Worm (Caenorhabditis elegans) whole organism, early embryonic: ENCODE measurements around the gene rsp-7.

ENCODE experiments used
- B0310.2 ChIP-seq: sonication (generic microtip); optimal IDR thresholded peaks from 2 replicates; lab custom pipeline; 2016; ENCODE audit warnings: mild to moderate bottlenecking, missing genetic modification characterization, missing compliant biosample characterization
- F13C5.2 ChIP-seq: sonication (generic microtip); optimal IDR thresholded peaks from 2 replicates; lab custom pipeline; 2017; ENCODE audit warnings: mild to moderate bottlenecking, missing genetic modification characterization, inconsistent platforms, missing compliant biosample characterization
- aly-1 ChIP-seq: sonication (generic microtip); optimal IDR thresholded peaks from 2 replicates; lab custom pipeline; 2016; ENCODE audit warnings: missing genetic modification characterization, missing compliant biosample characterization
- ama-1 ChIP-seq: fragments of 150-350 bp; optimal IDR thresholded peaks from 2 replicates; lab custom pipeline; 2014
- ceh-13 ChIP-seq: fragments of 200-800 bp; sonication (Bioruptor generic); optimal IDR thresholded peaks from 2 replicates; lab custom pipeline; 2018; ENCODE audit warnings: mild to moderate bottlenecking, missing genetic modification characterization, missing compliant biosample characterization
- ceh-36 ChIP-seq: sonication (generic microtip); optimal IDR thresholded peaks from 2 replicates; lab custom pipeline; 2016; ENCODE audit warnings: missing genetic modification characterization, inconsistent platforms, missing compliant biosample characterization
- ets-7 ChIP-seq: sonication (generic microtip); optimal IDR thresholded peaks from 2 replicates; lab custom pipeline; 2016; ENCODE audit warnings: missing genotype, missing genetic modification characterization, missing compliant biosample characterization
- flt-1 ChIP-seq: fragments of 200-800 bp; sonication (Bioruptor generic); IDR thresholded peaks from 2 replicates; pipeline ENCODE4 v1.3.6; 2022; ENCODE audit warnings: missing genetic modification characterization, missing compliant biosample characterization
- hmbx-1 ChIP-seq: sonication (generic microtip); optimal IDR thresholded peaks from 2 replicates; lab custom pipeline; 2016; ENCODE audit warnings: mild to moderate bottlenecking, missing genetic modification characterization, missing compliant biosample characterization
- hmg-4 ChIP-seq: fragments of 200-800 bp; sonication (Bioruptor generic); optimal IDR thresholded peaks from 2 replicates; lab custom pipeline; 2018; ENCODE audit warnings: mild to moderate bottlenecking, missing genetic modification characterization, missing compliant biosample characterization
- hnd-1 ChIP-seq: sonication (generic microtip); optimal IDR thresholded peaks from 2 replicates; lab custom pipeline; 2016; ENCODE audit warnings: missing genetic modification characterization, missing compliant biosample characterization
- pes-1 ChIP-seq: fragments of 200-800 bp; sonication (Bioruptor generic); IDR thresholded peaks from 2 replicates; pipeline ENCODE4 v1.3.6; 2022; ENCODE audit warnings: missing genetic modification reagents, missing genetic modification characterization, missing compliant biosample characterization
- scrt-1 ChIP-seq: fragments of 200-800 bp; sonication (Bioruptor generic); IDR thresholded peaks from 2 replicates; pipeline ENCODE4 v1.3.6; 2022; ENCODE audit warnings: missing genetic modification characterization, missing compliant biosample characterization
- sea-1 ChIP-seq: fragments of 200-800 bp; sonication (Bioruptor generic); conservative IDR thresholded peaks from 2 replicates; pipeline ENCODE4 v1.3.6; 2022; ENCODE audit warnings: missing genetic modification characterization, missing compliant biosample characterization
- tbx-11 ChIP-seq: fragments of 200-800 bp; sonication (Bioruptor generic); IDR thresholded peaks from 2 replicates; pipeline ENCODE4 v1.3.6; 2022; ENCODE audit warnings: missing genetic modification characterization, missing compliant biosample characterization
- tbx-37 ChIP-seq: fragments of 200-800 bp; sonication (Bioruptor generic); conservative IDR thresholded peaks from 2 replicates; pipeline ENCODE4 v1.3.6; 2022; ENCODE audit warnings: missing genetic modification reagents, missing genetic modification characterization, missing compliant biosample characterization
- tra-4 ChIP-seq: sonication (generic microtip); optimal IDR thresholded peaks from 2 replicates; lab custom pipeline; 2017; ENCODE audit warnings: missing genetic modification characterization, missing compliant biosample characterization

Gene rsp-7

DNA sequence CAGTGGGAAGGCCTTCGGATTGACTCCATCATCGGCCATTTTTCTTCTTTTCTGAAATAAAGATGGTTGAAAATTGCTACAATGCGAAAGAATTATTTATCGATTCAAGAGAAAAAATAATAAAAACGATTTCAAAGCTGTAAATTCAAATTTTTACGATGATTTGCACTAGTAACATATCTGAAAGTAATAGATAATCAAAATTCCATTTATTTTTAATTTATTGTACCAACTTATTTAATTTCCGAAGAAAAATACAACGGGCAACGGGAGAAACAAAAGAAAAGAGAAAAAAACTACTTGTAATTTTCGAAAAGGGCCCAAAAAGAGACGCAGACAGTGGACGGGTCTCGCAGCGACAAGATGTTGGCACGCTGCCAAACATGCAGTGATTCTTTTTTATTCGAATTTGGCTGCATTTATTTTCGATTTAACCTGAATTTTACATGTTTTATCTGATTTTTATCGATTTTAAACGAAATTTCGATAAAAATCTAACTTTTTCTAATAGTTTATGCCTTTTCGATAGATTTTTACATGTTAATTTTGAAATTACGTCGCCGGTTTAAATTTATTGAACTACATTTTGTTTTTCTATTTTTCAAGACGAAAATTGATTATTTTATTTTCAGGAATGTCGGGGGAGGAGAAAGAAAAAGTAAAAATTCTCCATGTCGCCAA, at the start of gene rsp-7, which contains the start of gene snu-13:
Gene rsp-7 (plus strand): TSS at position 631 of the 681 bp plus-strand sequence.
Gene snu-13 (minus strand): TSS at position 51 of the 681 bp plus-strand sequence.
- no peak for TF ChIP-seq hnd-1 (tag; lab: Kevin White, UChicago)
- no peak for TF ChIP-seq ama-1
- no peak for TF ChIP-seq tbx-37
- TF ChIP-seq B0310.2 (tag; lab: Kevin White, UChicago): no peak
- no peak for TF ChIP-seq ets-7 (tag; lab: Kevin White, UChicago)
- TF ChIP-seq hmbx-1 (tag; lab: Kevin White, UChicago): no peak
- TF ChIP-seq pes-1 (GFP tag; lab: Robert Waterston, UW): no peak
- TF ChIP-seq aly-1 (tag; lab: Kevin White, UChicago): no peak
- no peak for TF ChIP-seq ceh-36

DNA sequence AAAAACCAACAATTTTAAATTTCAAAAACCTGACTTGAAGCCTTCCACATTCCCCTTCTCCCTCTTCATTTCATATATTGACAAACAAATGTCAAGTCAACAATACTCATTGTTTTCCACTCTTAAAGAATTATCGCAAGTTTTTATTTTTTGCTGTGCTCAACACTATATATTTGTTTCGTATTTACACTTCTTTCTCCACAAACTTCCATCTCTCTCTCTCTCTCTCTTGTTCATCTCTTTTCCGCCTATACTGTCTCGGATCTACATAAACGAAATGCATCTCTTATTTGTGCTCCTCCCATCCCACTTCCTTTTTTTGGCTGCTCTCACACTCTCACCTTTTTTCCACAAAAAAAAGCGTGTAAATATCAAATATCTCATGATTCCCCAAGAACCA, 46.3 kb upstream of the rsp-7 start, which contains the start of gene C14A4.12:
Gene C14A4.12 (plus strand): TSS at position 301 of the 400 bp plus-strand sequence.
- TF ChIP-seq ceh-36 (no peak), ceh-13 (GFP tag; lab: Kevin White, UChicago) (no peak)

DNA sequence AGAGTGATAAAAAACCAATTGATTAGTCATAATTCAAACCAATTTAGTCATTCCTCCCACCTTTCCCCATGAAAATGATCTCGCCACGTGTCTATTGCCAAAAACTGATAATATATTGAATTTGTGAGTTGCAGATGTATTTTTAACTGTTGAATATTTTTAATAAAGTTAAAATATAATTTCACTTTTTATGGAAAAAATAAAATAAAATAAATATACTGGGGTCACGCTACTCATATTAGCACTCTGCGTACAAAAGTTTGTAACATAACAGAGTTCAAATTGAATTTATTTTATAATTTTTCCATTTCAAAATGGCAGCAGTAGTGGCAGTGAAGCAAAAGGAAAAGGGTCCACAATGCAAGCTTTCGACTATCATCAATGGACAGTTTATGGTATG, 40.8 kb upstream of the rsp-7 start, which contains the start of gene C14A4.13:
Gene C14A4.13 (plus strand): TSS at position 301 of the 400 bp plus-strand sequence.
- TF ChIP-seq tra-4 (tag; lab: Kevin White, UChicago) (no peak), flt-1 (GFP tag; lab: Robert Waterston, UW) (no peak), ama-1 (no peak), hmg-4 (GFP tag; lab: Kevin White, UChicago) (no peak), scrt-1 (GFP tag; lab: Robert Waterston, UW) (no peak)

DNA sequence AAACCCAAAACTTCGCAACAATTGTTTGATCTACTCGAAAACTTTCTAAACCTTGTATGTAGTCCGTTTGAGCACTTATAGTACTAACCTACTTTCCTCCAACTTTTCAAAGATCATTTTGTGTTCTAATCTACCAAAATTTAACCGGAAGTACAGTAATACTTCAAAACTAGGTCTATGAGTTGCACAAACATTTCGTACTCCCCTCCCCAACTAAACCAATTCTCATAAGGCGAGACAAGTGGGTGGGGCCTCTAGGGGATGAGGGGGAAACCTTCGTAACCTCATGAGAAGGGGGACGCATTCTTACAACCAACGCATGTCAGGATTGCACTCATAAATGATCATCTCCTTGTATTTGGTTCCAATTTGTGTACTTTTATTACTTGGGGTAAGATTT, 37.0 kb upstream of the rsp-7 start, which contains the start of gene cutl-9:
Gene cutl-9 (plus strand): TSS at position 301 of the 400 bp plus-strand sequence.
- TF ChIP-seq hmbx-1 (tag; lab: Kevin White, UChicago): no peak
- TF ChIP-seq flt-1 (GFP tag; lab: Robert Waterston, UW): no peak
- no peak for TF ChIP-seq aly-1 (tag; lab: Kevin White, UChicago)
- no peak for TF ChIP-seq tbx-37
- TF ChIP-seq hmg-4 (GFP tag; lab: Kevin White, UChicago): no peak
- no peak for TF ChIP-seq ceh-13 (GFP tag; lab: Kevin White, UChicago)
- TF ChIP-seq ceh-36: no peak
- TF ChIP-seq ets-7 (tag; lab: Kevin White, UChicago): no peak
- TF ChIP-seq tra-4 (tag; lab: Kevin White, UChicago): no peak
- TF ChIP-seq tbx-11: no peak
- TF ChIP-seq ama-1: no peak
- TF ChIP-seq F13C5.2 (tag; lab: Kevin White, UChicago): no peak

DNA sequence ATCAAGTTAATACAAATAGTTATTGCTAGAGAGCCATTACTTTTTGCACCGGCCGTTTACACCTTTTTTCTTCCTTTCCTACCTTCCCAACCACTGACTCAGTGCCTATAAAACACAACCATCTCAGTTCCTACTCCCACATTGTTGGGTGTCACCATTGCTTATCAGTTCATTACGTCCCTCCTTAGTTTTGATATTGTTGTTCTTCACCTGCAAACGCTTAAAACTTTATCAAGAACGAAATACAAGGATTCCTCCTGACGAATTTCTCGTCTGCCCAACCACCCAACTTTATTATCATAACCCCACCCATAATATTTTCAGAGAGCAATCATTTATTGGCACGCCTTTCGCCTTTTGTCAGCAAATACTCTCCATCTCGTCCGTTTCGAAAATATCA, 31.9 kb upstream of the rsp-7 start:
- TF ChIP-seq ama-1 (no peak), ets-7 (tag; lab: Kevin White, UChicago) (no peak), flt-1 (GFP tag; lab: Robert Waterston, UW) (no peak), hmg-4 (GFP tag; lab: Kevin White, UChicago) (no peak), tbx-37 (no peak), tbx-11 (no peak)

DNA sequence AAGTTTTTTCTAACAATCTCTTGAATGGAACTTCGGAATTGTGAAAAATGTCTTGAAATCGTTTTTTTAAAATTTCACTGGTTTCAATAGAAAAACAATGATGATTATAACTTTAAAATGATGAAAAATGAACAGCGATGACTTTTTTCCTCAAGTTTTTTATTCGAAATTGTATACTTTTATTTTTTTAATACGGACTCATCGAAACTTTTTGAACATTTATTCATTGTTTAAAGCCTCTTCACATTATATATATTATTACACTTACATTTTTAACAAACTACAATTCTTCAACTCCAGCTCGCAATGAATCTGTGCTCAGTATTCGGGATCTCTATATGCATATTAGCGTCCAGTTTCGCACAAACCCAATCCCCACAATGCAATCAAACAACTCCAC, 31.0 kb upstream of the rsp-7 start, which contains the start of gene M28.8:
Gene M28.8 (plus strand): TSS at position 301 of the 400 bp plus-strand sequence.
- no peak for TF ChIP-seq scrt-1 (GFP tag; lab: Robert Waterston, UW)
- TF ChIP-seq F13C5.2 (tag; lab: Kevin White, UChicago): no peak
- TF ChIP-seq hnd-1 (tag; lab: Kevin White, UChicago): no peak
- no peak for TF ChIP-seq B0310.2 (tag; lab: Kevin White, UChicago)
- no peak for TF ChIP-seq hmbx-1 (tag; lab: Kevin White, UChicago)
- no peak for TF ChIP-seq tbx-11
- no peak for TF ChIP-seq tra-4 (tag; lab: Kevin White, UChicago)

DNA sequence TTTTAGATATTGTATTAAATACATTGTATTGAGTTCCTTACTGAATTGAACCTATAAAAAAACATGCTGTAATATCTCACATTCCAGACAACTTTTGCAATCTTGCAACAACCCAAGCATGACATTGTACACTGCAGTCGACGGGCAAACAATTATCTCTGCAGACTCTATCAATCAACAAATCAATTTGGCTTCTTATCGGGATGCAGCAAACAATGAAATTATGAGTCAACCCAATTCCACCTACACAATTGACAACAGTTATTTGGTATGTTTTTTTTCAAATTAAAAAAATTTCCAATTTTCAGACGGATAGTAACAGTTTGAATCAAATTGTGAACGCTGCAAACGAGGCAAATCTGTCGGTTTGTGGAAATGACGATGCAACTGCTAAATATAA, 28.1 kb upstream of the rsp-7 start:
- TF ChIP-seq sea-1 (GFP tag; lab: Robert Waterston, UW) (no peak), scrt-1 (GFP tag; lab: Robert Waterston, UW) (no peak), tbx-11 (no peak)

DNA sequence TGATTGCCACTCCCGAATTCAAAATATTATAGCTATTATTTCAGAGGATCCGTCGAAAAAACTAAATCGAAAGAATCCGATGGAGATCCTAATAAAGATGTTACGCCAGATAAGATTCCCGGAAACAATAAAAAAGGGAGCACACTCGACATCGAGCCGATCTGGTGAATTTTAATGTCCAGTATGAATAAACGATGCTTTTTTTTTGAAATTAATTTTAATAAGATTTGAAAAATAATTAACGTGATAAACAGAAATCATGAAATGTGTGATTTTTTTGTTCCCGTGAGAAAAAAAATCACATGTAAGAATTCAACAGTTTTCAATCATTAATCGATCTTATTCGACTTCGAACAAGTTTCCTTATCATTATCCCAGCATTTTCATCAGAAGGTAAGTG, 19.9 kb upstream of the rsp-7 start, which contains the start of gene M28.9:
Gene M28.9 (plus strand): TSS at position 301 of the 400 bp plus-strand sequence.
- TF ChIP-seq pes-1 (GFP tag; lab: Robert Waterston, UW) (no peak), tra-4 (tag; lab: Kevin White, UChicago) (no peak), ets-7 (tag; lab: Kevin White, UChicago) (no peak)

DNA sequence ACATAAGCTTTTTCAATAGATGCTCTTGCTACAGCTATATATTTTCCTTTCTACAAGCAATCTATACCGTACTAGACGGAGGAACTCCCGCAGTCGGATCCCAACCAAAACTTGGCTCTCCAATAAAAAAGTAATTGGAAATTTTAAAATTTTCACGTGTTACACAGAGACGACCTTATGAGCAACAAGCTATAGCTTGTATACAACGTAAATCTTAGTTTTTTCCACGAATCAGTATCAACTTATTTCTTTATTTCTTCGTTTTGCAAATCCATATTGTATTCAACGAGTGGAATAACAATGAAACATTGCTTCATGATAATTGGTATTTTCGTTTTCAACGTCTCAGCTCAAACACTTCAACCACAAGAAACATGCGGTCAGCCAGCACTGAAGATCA, 15.6 kb upstream of the rsp-7 start, which contains the start of gene M28.4:
Gene M28.4 (plus strand): TSS at position 301 of the 400 bp plus-strand sequence.
- TF ChIP-seq ama-1 (no peak), F13C5.2 (tag; lab: Kevin White, UChicago) (no peak), ceh-36 (no peak), tbx-11 (no peak), B0310.2 (tag; lab: Kevin White, UChicago) (no peak), flt-1 (GFP tag; lab: Robert Waterston, UW) (no peak), hmbx-1 (tag; lab: Kevin White, UChicago) (no peak), sea-1 (GFP tag; lab: Robert Waterston, UW) (no peak), hnd-1 (tag; lab: Kevin White, UChicago) (no peak)
